Worm (Caenorhabditis elegans): ENCODE measurements around the gene F33D4.4.

ce11 chrIV:7743539-7743938, 36.8 kb upstream of the F33D4.4 start, which contains the start of gene npr-35:
- TF ChIP-seq pha-4 (tag; optimal IDR thresholded peaks at IDR 0.05) (no peak), nhr-77 (tag; optimal IDR thresholded peaks at IDR 0.05) (no peak), fos-1 (tag; optimal IDR thresholded peaks at IDR 0.05) (no peak), ztf-4 (tag; optimal IDR thresholded peaks at IDR 0.05) (no peak), ama-1 (optimal IDR thresholded peaks at IDR 0.05) (no peak), lin-15B (tag; optimal IDR thresholded peaks at IDR 0.05) (no peak), snpc-4 (tag; optimal IDR thresholded peaks at IDR 0.05) (no peak)

All from whole organism, L3 larva.